Worm (Caenorhabditis elegans) whole organism, young adult: ENCODE results near the gene magu-1.

Experiments used
- B0019.2 ChIP-seq: fragments of 200-800 bp; sonication (Bioruptor generic); conservative IDR thresholded peaks from 2 replicates; pipeline ENCODE4 v1.3.6; 2022; ENCODE audit warnings: missing genetic modification reagents, missing genetic modification characterization, missing compliant biosample characterization
- C06A6.2 ChIP-seq: fragments of 200-800 bp; sonication (Bioruptor generic); conservative IDR thresholded peaks from 2 replicates; pipeline ENCODE4 v1.3.6; 2022; ENCODE audit warnings: missing genetic modification characterization, missing compliant biosample characterization
- D2030.7 ChIP-seq: fragments of 200-800 bp; sonication (Bioruptor generic); IDR thresholded peaks from 2 replicates; pipeline ENCODE4 v1.3.6; 2022; ENCODE audit warnings: missing genetic modification reagents, missing genetic modification characterization, missing compliant biosample characterization
- F33H1.4 ChIP-seq: fragments of 200-800 bp; sonication (Bioruptor generic); IDR thresholded peaks from 2 replicates; pipeline ENCODE4 v1.3.6; 2022; ENCODE audit warnings: missing genetic modification reagents, missing genetic modification characterization, missing compliant biosample characterization
- F37B4.10 ChIP-seq: fragments of 200-800 bp; sonication (Bioruptor generic); IDR thresholded peaks from 2 replicates; pipeline ENCODE4 v1.3.6; 2022; ENCODE audit warnings: missing genetic modification characterization, missing compliant biosample characterization
- F39B2.1 ChIP-seq: fragments of 200-800 bp; sonication (Bioruptor generic); IDR thresholded peaks from 2 replicates; pipeline ENCODE4 v1.3.6; 2022; ENCODE audit warnings: missing genetic modification reagents, missing genetic modification characterization, missing compliant biosample characterization
- Y53F4B.3 ChIP-seq: fragments of 200-800 bp; sonication (Bioruptor generic); IDR thresholded peaks from 2 replicates; pipeline ENCODE4 v1.3.6; 2022; ENCODE audit warnings: missing genetic modification reagents, missing genetic modification characterization, missing compliant biosample characterization
- Y67H2A.10 ChIP-seq: fragments of 200-800 bp; sonication (Bioruptor generic); conservative IDR thresholded peaks from 2 replicates; pipeline ENCODE4 v1.3.6; 2022; ENCODE audit warnings: missing genetic modification reagents, missing genetic modification characterization, missing compliant biosample characterization
- Y79H2A.3 ChIP-seq: fragments of 200-800 bp; sonication (Bioruptor generic); conservative IDR thresholded peaks from 2 replicates; pipeline ENCODE4 v1.3.6; 2022; ENCODE audit warnings: missing genetic modification reagents, missing genetic modification characterization, missing compliant biosample characterization
- Y95B8A.8 ChIP-seq: fragments of 200-800 bp; sonication (Bioruptor generic); IDR thresholded peaks from 2 replicates; pipeline ENCODE4 v1.3.6; 2022; ENCODE audit warnings: missing genetic modification reagents, missing genetic modification characterization, missing compliant biosample characterization
- attf-3 ChIP-seq: fragments of 200-800 bp; sonication (Bioruptor generic); conservative IDR thresholded peaks from 2 replicates; pipeline ENCODE4 v1.3.6; 2022; ENCODE audit warnings: missing genetic modification reagents, missing genetic modification characterization, missing compliant biosample characterization
- bed-1 ChIP-seq: fragments of 200-800 bp; sonication (Bioruptor generic); IDR thresholded peaks from 2 replicates; pipeline ENCODE4 v1.3.6; 2022; ENCODE audit warnings: missing genetic modification reagents, missing genetic modification characterization, missing compliant biosample characterization
- bed-2 ChIP-seq: fragments of 200-800 bp; sonication (Bioruptor generic); IDR thresholded peaks from 2 replicates; pipeline ENCODE4 v1.3.6; 2022; ENCODE audit warnings: missing genetic modification reagents, missing genetic modification characterization, missing compliant biosample characterization
- cebp-2 ChIP-seq: fragments of 200-800 bp; sonication (Bioruptor generic); IDR thresholded peaks from 2 replicates; pipeline ENCODE4 v1.3.6; 2022; ENCODE audit warnings: missing genetic modification characterization, missing compliant biosample characterization
- ceh-40 ChIP-seq: fragments of 200-800 bp; sonication (Bioruptor generic); IDR thresholded peaks from 2 replicates; pipeline ENCODE4 v1.3.6; 2022; ENCODE audit warnings: missing genetic modification characterization, missing compliant biosample characterization
- ceh-91 ChIP-seq: fragments of 200-800 bp; sonication (Bioruptor generic); IDR thresholded peaks from 2 replicates; pipeline ENCODE4 v1.3.6; 2022; ENCODE audit warnings: missing genetic modification reagents, missing genetic modification characterization, missing compliant biosample characterization
- egrh-3 ChIP-seq: fragments of 200-800 bp; sonication (Bioruptor generic); IDR thresholded peaks from 2 replicates; pipeline ENCODE4 v1.3.6; 2022; ENCODE audit warnings: missing genetic modification reagents, missing genetic modification characterization, missing compliant biosample characterization
- lag-1 ChIP-seq: fragments of 200-800 bp; sonication (Bioruptor generic); IDR thresholded peaks from 2 replicates; pipeline ENCODE4 v1.3.6; 2022; ENCODE audit warnings: missing genetic modification reagents, missing genetic modification characterization, missing compliant biosample characterization
- let-526 ChIP-seq: fragments of 200-800 bp; sonication (Bioruptor generic); IDR thresholded peaks from 2 replicates; pipeline ENCODE4 v1.3.6; 2022; ENCODE audit warnings: missing genetic modification reagents, missing genetic modification characterization, missing compliant biosample characterization
- lin-26 ChIP-seq: fragments of 200-800 bp; sonication (Bioruptor generic); IDR thresholded peaks from 2 replicates; pipeline ENCODE4 v1.3.6; 2022; ENCODE audit warnings: missing genetic modification reagents, missing genetic modification characterization, missing compliant biosample characterization
- nfya-2 ChIP-seq: fragments of 200-800 bp; sonication (Bioruptor generic); IDR thresholded peaks from 2 replicates; pipeline ENCODE4 v1.3.6; 2022; ENCODE audit warnings: missing genetic modification reagents, missing genetic modification characterization, missing compliant biosample characterization
- rcor-1 ChIP-seq: fragments of 200-800 bp; sonication (Bioruptor generic); IDR thresholded peaks from 2 replicates; pipeline ENCODE4 v1.3.6; 2022; ENCODE audit warnings: missing genetic modification reagents, missing genetic modification characterization, missing compliant biosample characterization

Gene magu-1

ce11 chrIII:415331-415775 lies 56.1 kb downstream of the magu-1 start:
- peak; percentile 47 for TF ChIP-seq B0019.2 (GFP tag; lab: Robert Waterston, UW)
- peak; percentile 68; the same call in 1 of the 2 replicates for TF ChIP-seq Y79H2A.3 (GFP tag; lab: Robert Waterston, UW)
- TF ChIP-seq Y95B8A.8: peak; percentile 71
- TF ChIP-seq bed-1 (GFP tag; lab: Robert Waterston, UW): peak; percentile 78; the same call in 1 of the 2 replicates
- peak; percentile 63 for TF ChIP-seq D2030.7
- peak; percentile 12; the same call in 1 of the 2 replicates for TF ChIP-seq let-526 (GFP tag; lab: Robert Waterston, UW)
- peak; percentile 96 for TF ChIP-seq F37B4.10 (GFP tag; lab: Robert Waterston, UW)
- TF ChIP-seq cebp-2: 0 out of 2 replicates have a peak, but pooled peaks have one; percentile 55
- peak; percentile 83 for TF ChIP-seq egrh-3
- peak; percentile 57; the same call in 1 of the 2 replicates for TF ChIP-seq Y53F4B.3
- peak; percentile 38; the same call in 1 of the 2 replicates for TF ChIP-seq ceh-91 (GFP tag; lab: Robert Waterston, UW)
- peak; percentile 46 for TF ChIP-seq F33H1.4 (GFP tag; lab: Robert Waterston, UW)
- TF ChIP-seq ceh-40 (GFP tag; lab: Robert Waterston, UW): 0 out of 2 replicates have a peak, but pooled peaks have one; percentile 48
- 0 out of 2 replicates have a peak, but pooled peaks have one; percentile 61 for TF ChIP-seq lag-1
- TF ChIP-seq rcor-1: 0 out of 2 replicates have a peak, but pooled peaks have one; percentile 39
- TF ChIP-seq C06A6.2 (GFP tag; lab: Robert Waterston, UW): 0 out of 2 replicates have a peak, but pooled peaks have one; percentile 31
- TF ChIP-seq F39B2.1 (GFP tag; lab: Robert Waterston, UW): peak; percentile 76; the same call in 1 of the 2 replicates
- peak; percentile 73 for TF ChIP-seq attf-3 (GFP tag; lab: Robert Waterston, UW)
- peak; percentile 28; the same call in 1 of the 2 replicates for TF ChIP-seq bed-2
- peak; percentile 31; the same call in 1 of the 2 replicates for TF ChIP-seq Y67H2A.10 (GFP tag; lab: Robert Waterston, UW)
- TF ChIP-seq lin-26 (GFP tag; lab: Robert Waterston, UW): peak; percentile 72
- 0 out of 2 replicates have a peak, but pooled peaks have one; percentile 48 for TF ChIP-seq nfya-2 (GFP tag; lab: Robert Waterston, UW)
